Fruit fly (Drosophila melanogaster) whole organism, adult: ENCODE results near the gene Dus1.

Experiments used
- pad ChIP-seq: fragments of 200-800 bp; sonication (Bioruptor generic); optimal IDR thresholded peaks from 3 replicates; lab custom pipeline; 2017; ENCODE audit warnings: missing biosample characterization, missing genetic modification characterization, mild to moderate bottlenecking, moderate library complexity, missing genetic modification reagents
- tj ChIP-seq: fragments of 200-800 bp; sonication (Bioruptor generic); optimal IDR thresholded peaks from 3 replicates; lab custom pipeline; 2017; ENCODE audit warnings: missing biosample characterization, mild to moderate bottlenecking, missing genetic modification characterization, moderate library complexity
- toe ChIP-seq: fragments of 200-800 bp; sonication (Bioruptor generic); optimal IDR thresholded peaks from 2 replicates; lab custom pipeline; 2016; ENCODE audit warnings: missing biosample characterization, missing genetic modification characterization

DNA sequence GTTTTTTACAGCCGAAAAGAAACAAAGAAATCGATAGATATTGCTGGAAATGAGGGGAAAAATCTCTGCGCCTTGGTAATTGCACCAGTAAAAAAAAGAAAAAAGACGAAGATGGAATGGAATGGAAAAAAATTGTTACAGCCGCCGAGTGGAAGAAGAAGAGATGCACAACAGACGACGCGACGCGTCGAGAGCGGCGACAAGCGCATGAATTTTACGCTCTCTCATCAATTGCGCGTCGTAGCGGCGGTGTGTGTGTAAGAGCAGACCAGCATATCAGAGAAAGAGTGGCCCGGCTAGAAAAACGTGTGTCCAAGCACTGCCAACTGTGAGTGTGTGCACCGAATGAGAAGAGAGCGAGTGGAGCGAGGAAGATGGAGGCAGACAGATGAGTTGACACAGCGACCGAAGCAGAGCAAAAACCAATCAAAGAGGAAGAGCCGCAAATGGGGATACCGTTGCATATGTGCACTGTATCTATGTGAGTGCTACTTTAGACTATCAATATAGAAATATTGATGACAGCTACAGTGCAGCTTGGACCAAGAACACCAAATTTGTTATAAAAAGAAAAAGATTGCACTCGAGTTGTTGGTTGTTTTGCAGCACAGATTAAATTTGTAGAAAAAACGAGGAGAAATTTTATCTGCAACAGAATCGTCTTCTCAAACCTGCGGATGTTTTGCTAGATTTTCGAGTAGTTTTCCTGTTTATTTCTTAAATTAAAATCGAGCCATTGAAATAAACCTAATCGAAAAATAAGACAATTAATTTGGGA, 22.3 kb downstream of the Dus1 start:
- peak; percentile 25 for TF ChIP-seq tj
- peak; percentile 76 for TF ChIP-seq pad (GFP tag; lab: Kevin White, UChicago)
- TF ChIP-seq toe, result no peak
